Fruit fly (Drosophila melanogaster): ENCODE data around the gene pinta.

The pinta gene

DNA sequence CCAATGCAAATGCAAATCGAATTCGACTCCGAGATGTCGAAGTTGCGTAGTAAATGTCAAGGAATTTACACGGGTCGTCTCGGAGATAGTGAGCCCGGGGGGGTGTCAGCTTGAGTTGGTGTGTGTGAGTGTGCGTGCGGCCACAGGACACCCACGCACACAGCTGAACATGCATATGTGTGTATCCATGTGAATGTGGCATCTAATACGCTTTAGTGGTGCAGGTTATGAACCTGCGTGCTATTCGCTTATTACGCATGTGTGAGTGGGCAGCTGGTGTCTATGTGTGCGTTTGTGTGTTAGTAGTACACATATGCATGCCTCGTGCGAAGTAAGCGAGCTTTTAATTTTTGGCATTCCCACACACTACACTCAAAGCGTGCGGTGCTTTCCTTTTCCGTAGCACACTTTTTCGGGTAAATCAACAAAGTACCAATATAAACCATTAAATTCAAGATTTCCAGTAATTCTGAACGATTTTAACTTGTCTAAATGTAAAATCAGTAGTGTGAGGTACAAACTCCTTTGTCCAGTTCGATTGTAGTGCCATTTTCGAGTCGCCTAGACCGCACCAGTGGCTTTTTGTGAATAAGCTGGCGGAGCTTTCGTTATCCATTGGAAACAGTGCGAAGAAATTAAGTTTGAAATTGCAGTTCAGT lies 44.2 kb upstream of the pinta start (continued):
- TF ChIP-seq CG10654 (GFP tag; optimal IDR thresholded peaks at IDR 0.05) (peak; percentile 77), CG18011 (GFP tag; optimal IDR thresholded peaks at IDR 0.05) (peak; percentile 68), CG8359 (GFP tag; optimal IDR thresholded peaks at IDR 0.05; ENCODE audit: borderline replicate concordance) (no peak), CG7928 (GFP tag; optimal IDR thresholded peaks at IDR 0.05) (peak; percentile 41), CG5180 (GFP tag; optimal IDR thresholded peaks at IDR 0.05) (peak; percentile 76), CG15073 (GFP tag; optimal IDR thresholded peaks at IDR 0.05) (no peak), eyg (GFP tag; optimal IDR thresholded peaks at IDR 0.05) (peak; percentile 88), CG17186 (GFP tag; optimal IDR thresholded peaks at IDR 0.05) (peak; percentile 10), CG4730 (GFP tag; IDR thresholded peaks at IDR 0.05) (peak; percentile 80), CG8924 (tag; optimal IDR thresholded peaks at IDR 0.05) (peak; percentile 87), Jarid2 (GFP tag; optimal IDR thresholded peaks at IDR 0.05) (peak; percentile 65), ab (GFP tag; optimal IDR thresholded peaks at IDR 0.05) (peak; percentile 60), chn (GFP tag; optimal IDR thresholded peaks at IDR 0.05) (peak; percentile 67), CG30020 (tag; optimal IDR thresholded peaks at IDR 0.05) (no peak), CG16779 (GFP tag; IDR thresholded peaks at IDR 0.05) (peak; percentile 76; the same call in 1 of the 2 replicates), Chrac-16 (GFP tag; optimal IDR thresholded peaks at IDR 0.05) (peak; percentile 81), ewg (GFP tag; optimal IDR thresholded peaks at IDR 0.05) (peak; percentile 83), CG3726 (GFP tag; IDR thresholded peaks at IDR 0.05) (peak; percentile 76; the same call in 2 of the 3 replicates), CG10462 (GFP tag; optimal IDR thresholded peaks at IDR 0.05) (peak; percentile 44), slp2 (GFP tag; optimal IDR thresholded peaks at IDR 0.05) (peak; percentile 85), gt (GFP tag; IDR thresholded peaks at IDR 0.05) (0 out of 2 replicates have a peak, but pooled peaks have one; percentile 16), CG4820 (GFP tag; optimal IDR thresholded peaks at IDR 0.05) (peak; percentile 78), chif (GFP tag; optimal IDR thresholded peaks at IDR 0.05) (peak; percentile 73 to 80), CG11695 (GFP tag; IDR thresholded peaks at IDR 0.05) (peak; percentile 88), CG42726 (GFP tag; IDR thresholded peaks at IDR 0.05; ENCODE audit: partially characterized antibody) (no peak), CG6654 (GFP tag; optimal IDR thresholded peaks at IDR 0.05) (peak; percentile 36), Ada2b (GFP tag; IDR thresholded peaks at IDR 0.05) (peak; percentile 87), CG6854 (GFP tag; optimal IDR thresholded peaks at IDR 0.05) (peak; percentile 85), shn (GFP tag; optimal IDR thresholded peaks at IDR 0.05) (peak; percentile 85), gce (GFP tag; IDR thresholded peaks at IDR 0.05) (peak; percentile 65; the same call in 1 of the 3 replicates), PHDP (tag; optimal IDR thresholded peaks at IDR 0.05) (peak; percentile 89), CG2875 (GFP tag; optimal IDR thresholded peaks at IDR 0.05) (peak; percentile 54), bab2 (GFP tag; optimal IDR thresholded peaks at IDR 0.05) (peak; percentile 87), CG15479 (GFP tag; optimal IDR thresholded peaks at IDR 0.05) (no peak), CG1602 (GFP tag; optimal IDR thresholded peaks at IDR 0.05) (peak; percentile 75), CG31388 (GFP tag; optimal IDR thresholded peaks at IDR 0.05) (peak; percentile 67), Bdp1 (GFP tag; optimal IDR thresholded peaks at IDR 0.05) (peak; percentile 71), CG14860 (GFP tag; IDR thresholded peaks at IDR 0.05; ENCODE audit: partially characterized antibody) (no peak), lbe (GFP tag; optimal IDR thresholded peaks at IDR 0.05) (no peak)

DNA sequence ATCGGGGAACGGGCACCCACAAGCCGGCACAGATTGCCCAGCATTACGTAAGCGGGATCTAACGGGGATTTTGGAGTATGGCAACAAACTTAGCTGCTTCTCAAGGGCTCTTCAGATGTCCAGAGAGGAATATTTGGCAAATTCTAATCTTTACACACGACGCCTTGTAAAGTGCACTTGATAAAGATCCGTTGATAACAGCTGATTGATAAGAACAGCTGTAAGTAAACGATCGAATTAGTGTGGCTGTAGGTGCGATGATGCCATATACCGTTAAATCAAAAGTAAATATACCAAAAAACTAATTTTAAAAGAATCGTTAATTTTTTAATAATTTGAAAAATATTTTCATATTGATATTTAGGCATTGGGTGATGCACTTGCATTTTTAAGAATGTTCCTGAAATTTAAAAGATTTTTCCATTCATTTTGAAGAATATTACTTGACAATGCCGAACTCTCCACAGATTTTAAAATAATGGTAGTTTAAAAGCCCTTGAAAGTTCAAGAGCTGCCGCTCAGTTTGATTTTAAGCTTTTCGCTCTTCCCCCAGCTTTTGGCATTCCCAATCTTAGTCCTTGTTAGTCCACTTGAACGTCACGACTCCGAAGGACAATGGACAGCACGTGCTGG lies 43.3 kb upstream of the pinta start, which contains the start of the genes CG5377 and Nrx-1:
TSS of gene CG5377 (minus strand) at position 219 of the 633 bp plus-strand sequence.
TSS of gene Nrx-1 (plus strand) at position 574 of the 633 bp plus-strand sequence.
- TF ChIP-seq Elba2 (GFP tag; optimal IDR thresholded peaks at IDR 0.05) (no peak), chinmo (GFP tag; IDR thresholded peaks at IDR 0.05; ENCODE audit: partially characterized antibody) (peak; percentile 68; the same call in 1 of the 4 replicates), nerfin-2 (GFP tag; IDR thresholded peaks at IDR 0.05; ENCODE audit: partially characterized antibody) (no peak), Ssrp (tag; optimal IDR thresholded peaks at IDR 0.05) (no peak), CG34422 (GFP tag; IDR thresholded peaks at IDR 0.05) (peak; percentile 6; the same call in 1 of the 3 replicates), bsh (GFP tag; optimal IDR thresholded peaks at IDR 0.05) (no peak), Pdp1 (GFP tag; optimal IDR thresholded peaks at IDR 0.05) (peak in 1 of 2 experiments; percentile 78), CG13894 (tag; optimal IDR thresholded peaks at IDR 0.05) (no peak), MBD-R2 (GFP tag; IDR thresholded peaks at IDR 0.05) (peak; percentile 74), YL-1 (GFP tag; optimal IDR thresholded peaks at IDR 0.05) (no peak), trem (tag; optimal IDR thresholded peaks at IDR 0.05) (peak; percentile 23)
